Fruit fly (Drosophila melanogaster) whole organism: ENCODE measurements around the gene Cdk8.

Experiments
- CG8478 ChIP-seq: fragments of >200 bp; optimal IDR thresholded peaks from 2 replicates; lab custom pipeline; 2018; ENCODE audit warnings: inconsistent platforms
- Dll ChIP-seq: fragments of >200 bp; optimal IDR thresholded peaks from 2 replicates; lab custom pipeline; 2017
- pan ChIP-seq: fragments of >200 bp; optimal IDR thresholded peaks from 2 replicates; lab custom pipeline; 2017
- psq ChIP-seq: fragments of >200 bp; optimal IDR thresholded peaks from 2 replicates; lab custom pipeline; 2017
- usp ChIP-seq: fragments of >200 bp; optimal IDR thresholded peaks from 2 replicates; lab custom pipeline; 2017; ENCODE audit warnings: missing biosample characterization, missing genetic modification characterization, mixed read lengths

dm6 chr3L:9859624-9860023, 21.2 kb upstream of the Cdk8 start, which contains the start of gene CG10809:
- TF ChIP-seq psq (lab: Kevin White, UChicago), result no peak
- TF ChIP-seq pan, result no peak
- TF ChIP-seq usp (GFP tag; lab: Kevin White, UChicago), result no peak
- no peak for TF ChIP-seq Dll (lab: Kevin White, UChicago)
- no peak for TF ChIP-seq CG8478
